Fruit fly (Drosophila melanogaster) S2 (cell line): ENCODE results near the gene Taf12.

Source experiments
- CG8478 ChIP-seq: fragments of >200 bp; optimal IDR thresholded peaks from 2 replicates; lab custom pipeline; 2018
- CTCF ChIP-seq, 2 experiments: fragments of >200 bp; optimal IDR thresholded peaks; 2 replicates each; lab custom pipeline; 2018

DNA sequence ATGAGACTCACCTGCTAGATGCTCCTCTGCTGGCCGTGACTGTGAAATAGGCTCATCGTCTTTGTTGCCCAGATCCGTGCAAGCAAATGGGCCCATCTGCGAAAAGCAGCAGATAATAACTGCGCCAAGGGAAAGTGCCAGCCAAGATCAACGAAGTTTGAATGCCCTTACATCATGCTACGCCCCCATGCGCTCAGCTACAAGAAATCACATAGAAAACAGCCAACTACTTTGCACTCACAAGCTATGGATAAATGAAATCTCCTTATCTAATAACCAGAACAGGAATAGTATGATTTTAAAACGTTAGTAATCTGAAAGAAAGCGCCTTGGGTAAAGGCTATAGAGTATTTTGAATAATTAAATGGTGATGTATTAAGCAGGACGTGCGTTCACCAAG lies 7.7 kb downstream of the Taf12 start:
- TF ChIP-seq CTCF (optimal IDR thresholded peaks at IDR 0.05; lab: Kevin White, UChicago) (no peak), CG8478 (no peak)
